Fruit fly (Drosophila melanogaster) whole organism, embryonic: Measurements from ENCODE around the gene dah.

ENCODE experiments used
- ATbp ChIP-seq: fragments of 200-800 bp; sonication (Bioruptor generic); optimal IDR thresholded peaks from 2 replicates; lab custom pipeline; 2017; ENCODE audit warnings: missing biosample characterization, mild to moderate bottlenecking, missing genetic modification characterization, missing genetic modification reagents
- CG10209 ChIP-seq: fragments of 200-800 bp; sonication (Bioruptor generic); optimal IDR thresholded peaks from 3 replicates; lab custom pipeline; 2017; ENCODE audit warnings: missing biosample characterization, mild to moderate bottlenecking, missing genetic modification characterization, missing genetic modification reagents
- CG10267 ChIP-seq: fragments of 200-800 bp; sonication (Bioruptor generic); optimal IDR thresholded peaks from 2 replicates; lab custom pipeline; 2018; ENCODE audit warnings: missing biosample characterization, mild to moderate bottlenecking, missing genetic modification characterization, moderate library complexity
- CG10979 ChIP-seq: fragments of 200-800 bp; sonication (Bioruptor generic); optimal IDR thresholded peaks from 2 replicates; lab custom pipeline; 2018; ENCODE audit warnings: missing biosample characterization, mild to moderate bottlenecking, missing genetic modification characterization, moderate library complexity
- CG11504 ChIP-seq: fragments of 200-800 bp; sonication (Bioruptor generic); optimal IDR thresholded peaks from 3 replicates; lab custom pipeline; 2019; ENCODE audit warnings: missing biosample characterization, mild to moderate bottlenecking, missing genetic modification characterization, moderate library complexity
- CG11723 ChIP-seq: fragments of 200-800 bp; sonication (Bioruptor generic); optimal IDR thresholded peaks from 2 replicates; lab custom pipeline; 2017; ENCODE audit warnings: missing biosample characterization, mild to moderate bottlenecking, missing genetic modification characterization
- CG12391 ChIP-seq: fragments of 200-800 bp; sonication (Bioruptor generic); optimal IDR thresholded peaks from 3 replicates; lab custom pipeline; 2018; ENCODE audit warnings: missing biosample characterization, mild to moderate bottlenecking, missing genetic modification characterization, moderate library complexity
- CG14014 ChIP-seq: fragments of 200-800 bp; sonication (Bioruptor generic); IDR thresholded peaks from 2 replicates; pipeline ENCODE4 v1.3.6; 2022; ENCODE audit warnings: missing biosample characterization, missing genetic modification characterization
- CG14710 ChIP-seq: fragments of 200-800 bp; sonication (Bioruptor generic); optimal IDR thresholded peaks from 3 replicates; lab custom pipeline; 2019; ENCODE audit warnings: missing biosample characterization, mild to moderate bottlenecking, missing genetic modification characterization, moderate library complexity
- CG15479 ChIP-seq: fragments of 200-800 bp; sonication (Bioruptor generic); optimal IDR thresholded peaks from 3 replicates; lab custom pipeline; 2019; ENCODE audit warnings: missing biosample characterization, mild to moderate bottlenecking, missing genetic modification characterization, moderate library complexity
- CG15601 ChIP-seq: fragments of 200-800 bp; sonication (Bioruptor generic); optimal IDR thresholded peaks from 3 replicates; lab custom pipeline; 2019; ENCODE audit warnings: missing biosample characterization, mild to moderate bottlenecking, missing genetic modification characterization, moderate library complexity
- CG15696 ChIP-seq: fragments of 200-800 bp; sonication (Bioruptor generic); optimal IDR thresholded peaks from 2 replicates; lab custom pipeline; 2019; ENCODE audit warnings: missing biosample characterization, mild to moderate bottlenecking, missing genetic modification characterization, moderate library complexity
- CG17361 ChIP-seq: fragments of 200-800 bp; sonication (Bioruptor generic); IDR thresholded peaks from 3 replicates; pipeline ENCODE4 v1.3.6; 2022; ENCODE audit warnings: missing biosample characterization, missing genetic modification characterization
- CG17829 ChIP-seq: fragments of 200-800 bp; optimal IDR thresholded peaks from 2 replicates; lab custom pipeline; 2019; ENCODE audit warnings: missing biosample characterization, mild to moderate bottlenecking, missing genetic modification characterization, moderate library complexity
- CG2712 ChIP-seq: fragments of 200-800 bp; optimal IDR thresholded peaks from 3 replicates; lab custom pipeline; 2019; ENCODE audit warnings: missing biosample characterization, mild to moderate bottlenecking, missing genetic modification characterization, moderate library complexity
- CG30403 ChIP-seq: fragments of 200-800 bp; sonication (Bioruptor generic); optimal IDR thresholded peaks from 3 replicates; lab custom pipeline; 2016; ENCODE audit warnings: missing biosample characterization, missing genetic modification characterization
- CG31441 ChIP-seq: fragments of 200-800 bp; sonication (Bioruptor generic); IDR thresholded peaks from 2 replicates; pipeline ENCODE4 v1.3.6; 2022; ENCODE audit warnings: missing biosample characterization, missing genetic modification characterization
- CG34422 ChIP-seq: fragments of 200-800 bp; sonication (Bioruptor generic); IDR thresholded peaks from 3 replicates; pipeline ENCODE4 v1.3.6; 2022; ENCODE audit warnings: missing biosample characterization, missing genetic modification characterization
- CG4707 ChIP-seq: fragments of 200-800 bp; sonication (Bioruptor generic); optimal IDR thresholded peaks from 2 replicates; lab custom pipeline; 2018; ENCODE audit warnings: missing biosample characterization, mild to moderate bottlenecking, missing genetic modification characterization, moderate library complexity
- CG6654 ChIP-seq: fragments of 200-800 bp; sonication (Bioruptor generic); optimal IDR thresholded peaks from 2 replicates; lab custom pipeline; 2017; ENCODE audit warnings: missing biosample characterization, mild to moderate bottlenecking, missing genetic modification characterization
- CG6683 ChIP-seq: fragments of 200-800 bp; sonication (Bioruptor generic); optimal IDR thresholded peaks from 2 replicates; lab custom pipeline; 2017; ENCODE audit warnings: missing biosample characterization, mild to moderate bottlenecking, missing genetic modification characterization, missing genetic modification reagents
- CG6689 ChIP-seq: fragments of 200-800 bp; sonication (Bioruptor generic); IDR thresholded peaks from 2 replicates; pipeline ENCODE4 v1.3.6; 2022; ENCODE audit warnings: missing biosample characterization, missing genetic modification characterization
- CG7556 ChIP-seq: fragments of 200-800 bp; sonication (Bioruptor generic); optimal IDR thresholded peaks from 2 replicates; lab custom pipeline; 2017; ENCODE audit warnings: missing biosample characterization, mild to moderate bottlenecking, missing genetic modification characterization
- CG8388 ChIP-seq: fragments of 200-800 bp; sonication (Bioruptor generic); optimal IDR thresholded peaks from 2 replicates; lab custom pipeline; 2019; ENCODE audit warnings: missing biosample characterization, mild to moderate bottlenecking, missing genetic modification characterization, moderate library complexity
- CG9437 ChIP-seq: fragments of 200-800 bp; sonication (Bioruptor generic); optimal IDR thresholded peaks from 2 replicates; lab custom pipeline; 2018; ENCODE audit warnings: missing biosample characterization, mild to moderate bottlenecking, missing genetic modification characterization
- D ChIP-seq, 2 experiments: fragments of 200-800 bp in 1 of 2; fragments of >200 bp in 1 of 2; sonication (Bioruptor generic) in 1 of 2; optimal IDR thresholded peaks; 2 replicates in 1 of 2; 3 replicates in 1 of 2; lab custom pipeline; 2017; ENCODE audit warnings: mild to moderate bottlenecking in 1 of 2, missing biosample characterization in 1 of 2, missing genetic modification characterization in 1 of 2, missing genetic modification reagents in 1 of 2
- D19B ChIP-seq: fragments of 200-800 bp; sonication (Bioruptor generic); optimal IDR thresholded peaks from 2 replicates; lab custom pipeline; 2017; ENCODE audit warnings: missing biosample characterization, mild to moderate bottlenecking, missing genetic modification characterization
- Fer1 ChIP-seq: fragments of 200-800 bp; sonication (Bioruptor generic); optimal IDR thresholded peaks from 2 replicates; lab custom pipeline; 2017; ENCODE audit warnings: missing biosample characterization, mild to moderate bottlenecking, missing genetic modification characterization
- Meics ChIP-seq: fragments of 200-800 bp; sonication (Bioruptor generic); optimal IDR thresholded peaks from 2 replicates; lab custom pipeline; 2017; ENCODE audit warnings: missing biosample characterization, mild to moderate bottlenecking, missing genetic modification characterization
- Neu2 ChIP-seq: fragments of 200-800 bp; sonication (Bioruptor generic); optimal IDR thresholded peaks from 3 replicates; lab custom pipeline; 2016; ENCODE audit warnings: missing biosample characterization, missing genetic modification characterization, borderline replicate concordance
- Sox102F ChIP-seq: fragments of 200-800 bp; sonication (Bioruptor generic); optimal IDR thresholded peaks from 2 replicates; lab custom pipeline; 2018; ENCODE audit warnings: missing biosample characterization, mild to moderate bottlenecking, missing genetic modification characterization, moderate library complexity
- bsh ChIP-seq, 2 experiments: fragments of 200-800 bp; sonication (Bioruptor generic); optimal IDR thresholded peaks; 2 replicates each; lab custom pipeline; 2017 to 2018; ENCODE audit warnings: mild to moderate bottlenecking in 2 of 2, missing biosample characterization in 2 of 2, missing genetic modification characterization in 2 of 2, moderate library complexity in 1 of 2
- cato ChIP-seq: fragments of 200-800 bp; sonication (Bioruptor generic); optimal IDR thresholded peaks from 2 replicates; lab custom pipeline; 2016; ENCODE audit warnings: missing biosample characterization, missing genetic modification characterization, borderline replicate concordance
- cg ChIP-seq: fragments of 200-800 bp; sonication (Bioruptor generic); optimal IDR thresholded peaks from 3 replicates; lab custom pipeline; 2019; ENCODE audit warnings: missing biosample characterization, mild to moderate bottlenecking, missing genetic modification characterization, moderate library complexity
- dmrt99B ChIP-seq: fragments of 200-800 bp; sonication (Bioruptor generic); optimal IDR thresholded peaks from 2 replicates; lab custom pipeline; 2018; ENCODE audit warnings: missing biosample characterization, mild to moderate bottlenecking, missing genetic modification characterization, moderate library complexity
- dpn ChIP-seq, 2 experiments: fragments of 200-800 bp; sonication (Bioruptor generic); optimal IDR thresholded peaks; 3 replicates each; lab custom pipeline; 2016; ENCODE audit warnings: missing biosample characterization in 2 of 2, missing genetic modification characterization in 2 of 2
- eve ChIP-seq, 2 experiments: fragments of >200 bp; optimal IDR thresholded peaks; 2 replicates each; lab custom pipeline; 2017; ENCODE audit warnings: missing biosample characterization in 2 of 2, missing genetic modification characterization in 2 of 2
- fd96Cb ChIP-seq: fragments of 200-800 bp; sonication (Bioruptor generic); optimal IDR thresholded peaks from 2 replicates; lab custom pipeline; 2018; ENCODE audit warnings: missing biosample characterization, mild to moderate bottlenecking, missing genetic modification characterization, moderate library complexity
- ftz-f1 ChIP-seq: fragments of 200-800 bp; sonication (Bioruptor generic); optimal IDR thresholded peaks from 2 replicates; lab custom pipeline; 2016; ENCODE audit warnings: missing biosample characterization, missing genetic modification characterization
- grau ChIP-seq: fragments of 200-800 bp; optimal IDR thresholded peaks from 3 replicates; lab custom pipeline; 2019; ENCODE audit warnings: missing biosample characterization, mild to moderate bottlenecking, missing genetic modification characterization, moderate library complexity
- ind ChIP-seq: fragments of 200-800 bp; sonication (Bioruptor generic); optimal IDR thresholded peaks from 3 replicates; lab custom pipeline; 2016; ENCODE audit warnings: missing biosample characterization, missing genetic modification characterization
- insv ChIP-seq, 2 experiments: fragments of 200-800 bp; sonication (Bioruptor generic); optimal IDR thresholded peaks; 3 replicates each; lab custom pipeline; 2016 to 2018; ENCODE audit warnings: missing biosample characterization in 2 of 2, missing genetic modification characterization in 2 of 2
- lola ChIP-seq, 3 experiments: fragments of >200 bp in 2 of 3; fragments of 200-800 bp in 1 of 3; sonication (Bioruptor generic) in 1 of 3; optimal IDR thresholded peaks; 2 replicates each; lab custom pipeline; 2017 to 2019; ENCODE audit warnings: missing biosample characterization in 3 of 3, missing genetic modification characterization in 3 of 3, mild to moderate bottlenecking in 1 of 3, moderate library complexity in 1 of 3
- nmo ChIP-seq: fragments of 200-800 bp; sonication (Bioruptor generic); optimal IDR thresholded peaks from 2 replicates; lab custom pipeline; 2018; ENCODE audit warnings: missing biosample characterization, mild to moderate bottlenecking, missing genetic modification characterization, moderate library complexity
- phol ChIP-seq: fragments of 200-800 bp; sonication (Bioruptor generic); optimal IDR thresholded peaks from 3 replicates; lab custom pipeline; 2018; ENCODE audit warnings: missing biosample characterization, mild to moderate bottlenecking, missing genetic modification characterization, moderate library complexity
- run ChIP-seq: fragments of 200-800 bp; sonication (Bioruptor generic); optimal IDR thresholded peaks from 3 replicates; lab custom pipeline; 2018; ENCODE audit warnings: missing biosample characterization, mild to moderate bottlenecking, missing genetic modification characterization
- twi ChIP-seq: fragments of 200-800 bp; optimal IDR thresholded peaks from 2 replicates; lab custom pipeline; 2019; ENCODE audit warnings: missing biosample characterization, mild to moderate bottlenecking, missing genetic modification characterization, moderate library complexity
- wdn ChIP-seq: fragments of 200-800 bp; sonication (Bioruptor generic); IDR thresholded peaks from 2 replicates; pipeline ENCODE4 v1.3.6; 2022; ENCODE audit warnings: missing biosample characterization, missing genetic modification characterization

Gene dah

dm6 chrX:15364467-15364866 is 36.3 kb downstream of the dah start (continued):
- peak; percentile 21 for TF ChIP-seq CG30403 (GFP tag; lab: Kevin White, UChicago)
- no peak for TF ChIP-seq cato (GFP tag; lab: Kevin White, UChicago)
- TF ChIP-seq CG10209 (GFP tag; lab: Kevin White, UChicago), result peak; percentile 13
- peak; percentile 27 for TF ChIP-seq CG17829 (tag; lab: Kevin White, UChicago)
- peak; percentile 53 for TF ChIP-seq CG7556 (GFP tag; lab: Kevin White, UChicago)
- peak; percentile 31 for TF ChIP-seq CG15601 (tag; lab: Kevin White, UChicago)
- TF ChIP-seq wdn (GFP tag; lab: Robert Waterston, UW), result no peak
- no peak for TF ChIP-seq ftz-f1
- TF ChIP-seq dpn (GFP tag; optimal IDR thresholded peaks at IDR 0.05; lab: Kevin White, UChicago), result no peak
- TF ChIP-seq CG11504, result peak; percentile 49
- no peak for TF ChIP-seq run (tag; lab: Kevin White, UChicago)
- peak; percentile 41 for TF ChIP-seq CG14710 (tag; lab: Kevin White, UChicago)
- TF ChIP-seq CG12391, result peak; percentile 41
- TF ChIP-seq eve (GFP tag; optimal IDR thresholded peaks at IDR 0.05; lab: Kevin White, UChicago), result peak in 1 of 2 experiments; percentile 9
- peak in 1 of 2 experiments; percentile 55 for TF ChIP-seq bsh (GFP tag; optimal IDR thresholded peaks at IDR 0.05; lab: Kevin White, UChicago)
- peak; percentile 29 for TF ChIP-seq CG8388 (GFP tag; lab: Kevin White, UChicago)
- 0 out of 2 replicates have a peak, but pooled peaks have one; percentile 12 for TF ChIP-seq CG6689
- no peak for TF ChIP-seq CG14014 (GFP tag; lab: Robert Waterston, UW)
- no peak for TF ChIP-seq Meics (GFP tag; lab: Kevin White, UChicago)
- no peak for TF ChIP-seq CG6683 (GFP tag; lab: Kevin White, UChicago)
- TF ChIP-seq CG15479, result no peak
- TF ChIP-seq grau (tag; lab: Kevin White, UChicago), result peak; percentile 43
- TF ChIP-seq ATbp (GFP tag; lab: Kevin White, UChicago), result peak; percentile 15
- peak in 1 of 3 experiments; percentile 59 for TF ChIP-seq lola (GFP tag; optimal IDR thresholded peaks at IDR 0.05; lab: Kevin White, UChicago)
- peak; percentile 59 for TF ChIP-seq CG2712 (tag; lab: Kevin White, UChicago)
- TF ChIP-seq insv (GFP tag; optimal IDR thresholded peaks at IDR 0.05; lab: Kevin White, UChicago), result no peak
- peak; percentile 52 for TF ChIP-seq phol (tag; lab: Kevin White, UChicago)
- 0 out of 2 replicates have a peak, but pooled peaks have one; percentile 8 for TF ChIP-seq CG31441 (GFP tag; lab: Robert Waterston, UW)
- TF ChIP-seq CG10267 (tag; lab: Kevin White, UChicago), result peak; percentile 32
- peak; percentile 58 for TF ChIP-seq dmrt99B (tag; lab: Kevin White, UChicago)
- peak; percentile 18 for TF ChIP-seq CG4707 (GFP tag; lab: Kevin White, UChicago)
- no peak for TF ChIP-seq cg (GFP tag; lab: Kevin White, UChicago)
- TF ChIP-seq twi (tag; lab: Kevin White, UChicago), result no peak
- no peak for TF ChIP-seq CG34422 (GFP tag; lab: Robert Waterston, UW)
- TF ChIP-seq ind (GFP tag; lab: Kevin White, UChicago), result no peak
- peak; percentile 1 for TF ChIP-seq Fer1 (GFP tag; lab: Kevin White, UChicago)
- TF ChIP-seq CG11723, result no peak
- no peak for TF ChIP-seq CG9437 (GFP tag; lab: Kevin White, UChicago)
- TF ChIP-seq CG6654 (GFP tag; lab: Kevin White, UChicago), result peak; percentile 28
- TF ChIP-seq CG15696, result no peak
- TF ChIP-seq Neu2, result no peak
- TF ChIP-seq CG10979, result peak; percentile 63
- TF ChIP-seq D19B (GFP tag; lab: Kevin White, UChicago), result no peak
- peak; percentile 38 for TF ChIP-seq Sox102F (GFP tag; lab: Kevin White, UChicago)
- TF ChIP-seq CG17361 (GFP tag; lab: Robert Waterston, UW), result peak; percentile 67; the same call in 2 of the 3 replicates
- TF ChIP-seq nmo (GFP tag; lab: Kevin White, UChicago), result no peak
- peak; percentile 50 for TF ChIP-seq fd96Cb (tag; lab: Kevin White, UChicago)
- no peak for TF ChIP-seq D (optimal IDR thresholded peaks at IDR 0.05; lab: Kevin White, UChicago)
- peak; percentile 44 for TF ChIP-seq D (GFP tag; optimal IDR thresholded peaks at IDR 0.05; lab: Kevin White, UChicago)
